Worm (Caenorhabditis elegans): ENCODE measurements around the gene C42D4.19.
A peak's percentile ranks its signal among the peaks of the same experiment; 100 is the strongest.

The C42D4.19 gene

DNA sequence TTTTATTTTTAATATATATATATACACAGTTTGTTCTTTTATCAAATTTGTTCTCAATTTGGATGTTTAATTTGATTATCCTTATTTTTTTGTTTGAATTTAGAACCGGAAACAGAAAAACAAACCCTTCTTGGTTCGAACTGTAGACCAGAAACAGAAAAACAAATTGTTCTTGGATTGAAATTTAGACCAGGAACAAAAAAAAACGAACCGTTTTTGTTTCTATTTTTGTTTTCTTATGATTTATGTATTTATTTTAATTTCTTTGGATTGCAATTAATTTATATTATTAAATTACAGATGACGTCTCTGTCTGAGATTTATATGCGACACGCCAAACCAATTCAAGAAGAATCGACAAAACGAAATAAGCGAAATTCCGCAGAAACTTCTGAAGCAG lies at the start of gene C42D4.19:
Gene C42D4.19 (plus strand): TSS at position 301 of the 400 bp plus-strand sequence.
- TF ChIP-seq ceh-100 (GFP tag; IDR thresholded peaks at IDR 0.05), result no peak
- no peak for TF ChIP-seq him-1 (tag; optimal IDR thresholded peaks at IDR 0.05)
- no peak for TF ChIP-seq C06A6.2 (GFP tag; conservative IDR thresholded peaks at IDR 0.05)
- TF ChIP-seq lin-40 (tag; optimal IDR thresholded peaks at IDR 0.05), result no peak
- no peak for TF ChIP-seq cebp-1 (GFP tag; IDR thresholded peaks at IDR 0.05)
- no peak for TF ChIP-seq cebp-1 (tag; optimal IDR thresholded peaks at IDR 0.05)
- TF ChIP-seq madf-8 (GFP tag; conservative IDR thresholded peaks at IDR 0.05), result no peak
- TF ChIP-seq F49E8.2 (tag; optimal IDR thresholded peaks at IDR 0.05; ENCODE audit: insufficient read depth), result no peak
- no peak for TF ChIP-seq dpl-1 (GFP tag; optimal IDR thresholded peaks at IDR 0.05)

DNA sequence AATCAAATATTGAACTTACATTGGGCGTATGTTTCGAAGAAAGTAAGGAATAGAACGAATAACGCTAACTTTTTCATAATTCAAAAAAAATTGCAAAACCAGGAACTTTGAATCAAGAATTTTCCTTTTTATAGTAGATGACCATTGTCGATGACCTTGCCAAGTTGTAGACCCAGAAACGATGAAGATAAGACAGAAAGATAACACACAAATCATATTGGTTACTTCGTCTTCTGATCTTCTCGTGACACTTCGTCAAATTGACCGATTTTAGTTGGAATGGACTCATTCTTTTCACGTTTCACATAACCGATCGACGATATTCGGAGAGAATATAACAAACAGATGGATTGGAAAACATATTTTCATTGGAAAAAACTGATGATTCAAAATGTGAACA lies 43.7 kb upstream of the C42D4.19 start, which contains the start of gene grsp-3:
Gene grsp-3 (minus strand): TSS at position 149 of the 400 bp plus-strand sequence.
- TF ChIP-seq tbp1 (GFP tag; optimal IDR thresholded peaks at IDR 0.05), result no peak
- TF ChIP-seq F23B12.7 (tag; optimal IDR thresholded peaks at IDR 0.05; ENCODE audit: insufficient read depth), result no peak
- no peak for TF ChIP-seq lsy-27 (tag; optimal IDR thresholded peaks at IDR 0.05; ENCODE audit: borderline replicate concordance, insufficient read depth)
- no peak for TF ChIP-seq ama-1 (optimal IDR thresholded peaks at IDR 0.05)
- TF ChIP-seq ama-1 (GFP tag; optimal IDR thresholded peaks at IDR 0.05), result peak in 1 of 2 experiments; percentile 20

DNA sequence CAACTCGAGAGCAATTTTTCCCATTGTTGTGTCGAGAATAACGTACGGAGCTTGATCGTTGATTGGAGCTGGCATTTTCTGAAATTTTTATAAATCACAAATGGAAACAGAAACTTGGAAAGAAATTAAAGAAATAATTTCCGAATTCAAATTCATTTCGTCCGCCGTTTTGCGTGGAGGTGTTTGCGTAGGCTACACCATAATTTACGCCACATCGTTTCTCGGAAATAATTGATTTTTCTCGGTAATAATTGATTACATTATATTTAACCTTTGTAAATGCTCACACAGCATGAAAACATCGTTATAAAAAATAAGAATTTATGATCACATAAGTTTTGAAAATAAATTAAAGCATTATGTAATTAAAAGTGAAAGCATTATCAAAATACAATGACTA lies 42.3 kb upstream of the C42D4.19 start, which contains the start of gene cyn-12:
Gene cyn-12 (minus strand): TSS at position 78 of the 400 bp plus-strand sequence.
- peak; percentile 23 for TF ChIP-seq lin-54 (GFP tag; optimal IDR thresholded peaks at IDR 0.05)
- no peak for TF ChIP-seq B0035.1 (tag; optimal IDR thresholded peaks at IDR 0.05)
- TF ChIP-seq F33H1.4 (GFP tag; IDR thresholded peaks at IDR 0.05), result no peak
- TF ChIP-seq ztf-3 (GFP tag; optimal IDR thresholded peaks at IDR 0.05), result no peak
- TF ChIP-seq ZK185.1 (tag; optimal IDR thresholded peaks at IDR 0.05; ENCODE audit: poor library complexity, severe bottlenecking), result no peak
- no peak for TF ChIP-seq lag-1 (GFP tag; IDR thresholded peaks at IDR 0.05)
- TF ChIP-seq attf-5 (GFP tag; optimal IDR thresholded peaks at IDR 0.05), result peak; percentile 16
- TF ChIP-seq snpc-4 (GFP tag; optimal IDR thresholded peaks at IDR 0.05), result no peak
- peak in 1 of 4 experiments; percentile 3 for TF ChIP-seq snpc-4 (tag; optimal IDR thresholded peaks at IDR 0.05)
- TF ChIP-seq lsy-27 (tag; optimal IDR thresholded peaks at IDR 0.05; ENCODE audit: borderline replicate concordance, insufficient read depth), result no peak
- TF ChIP-seq F57A8.1 (GFP tag; optimal IDR thresholded peaks at IDR 0.05), result no peak
- TF ChIP-seq F57C9.4 (tag; optimal IDR thresholded peaks at IDR 0.05), result no peak
- no peak for TF ChIP-seq ztf-26 (tag; optimal IDR thresholded peaks at IDR 0.05)
- TF ChIP-seq attf-6 (GFP tag; IDR thresholded peaks at IDR 0.05), result no peak
- TF ChIP-seq T26A5.8 (tag; optimal IDR thresholded peaks at IDR 0.05), result no peak
- TF ChIP-seq dpl-1 (GFP tag; optimal IDR thresholded peaks at IDR 0.05), result no peak
- no peak for TF ChIP-seq ceh-100 (GFP tag; IDR thresholded peaks at IDR 0.05)
- no peak for TF ChIP-seq Y53F4B.3 (GFP tag; IDR thresholded peaks at IDR 0.05)
- TF ChIP-seq lin-40 (tag; optimal IDR thresholded peaks at IDR 0.05), result no peak
- no peak for TF ChIP-seq madf-8 (GFP tag; conservative IDR thresholded peaks at IDR 0.05)
- TF ChIP-seq snpc-3.4 (tag; optimal IDR thresholded peaks at IDR 0.05), result no peak
- no peak for TF ChIP-seq cebp-1 (GFP tag; IDR thresholded peaks at IDR 0.05)
- TF ChIP-seq cebp-1 (tag; optimal IDR thresholded peaks at IDR 0.05), result no peak
- TF ChIP-seq Y56A3A.18 (GFP tag; IDR thresholded peaks at IDR 0.05), result no peak
- no peak for TF ChIP-seq rpc-1 (optimal IDR thresholded peaks at IDR 0.05)
- TF ChIP-seq rpc-1 (tag; optimal IDR thresholded peaks at IDR 0.05), result no peak
- TF ChIP-seq pha-4 (tag; optimal IDR thresholded peaks at IDR 0.05), result no peak
- TF ChIP-seq gei-17 (GFP tag; optimal IDR thresholded peaks at IDR 0.05), result no peak
- no peak for TF ChIP-seq rcor-1 (GFP tag; IDR thresholded peaks at IDR 0.05)
